Fruit fly (Drosophila melanogaster) Kc167 (cell line): ENCODE results near the gene ND-51.

ENCODE experiments used
- Myc ChIP-seq: fragments of >200 bp; optimal IDR thresholded peaks from 2 replicates; lab custom pipeline; 2017; ENCODE audit warnings: missing external identifiers
- Sin3A ChIP-seq: fragments of >200 bp; optimal IDR thresholded peaks from 2 replicates; lab custom pipeline; 2018; ENCODE audit warnings: missing external identifiers
- h ChIP-seq: fragments of >200 bp; optimal IDR thresholded peaks from 3 replicates; lab custom pipeline; 2018; ENCODE audit warnings: missing external identifiers
- insv ChIP-seq: fragments of >200 bp; optimal IDR thresholded peaks from 3 replicates; lab custom pipeline; 2018; ENCODE audit warnings: missing external identifiers
- psq ChIP-seq: fragments of >200 bp; optimal IDR thresholded peaks from 2 replicates; lab custom pipeline; 2017; ENCODE audit warnings: missing external identifiers
- ttk ChIP-seq: sonication (Bioruptor generic); optimal IDR thresholded peaks from 2 replicates; lab custom pipeline; 2017; ENCODE audit warnings: missing external identifiers

DNA sequence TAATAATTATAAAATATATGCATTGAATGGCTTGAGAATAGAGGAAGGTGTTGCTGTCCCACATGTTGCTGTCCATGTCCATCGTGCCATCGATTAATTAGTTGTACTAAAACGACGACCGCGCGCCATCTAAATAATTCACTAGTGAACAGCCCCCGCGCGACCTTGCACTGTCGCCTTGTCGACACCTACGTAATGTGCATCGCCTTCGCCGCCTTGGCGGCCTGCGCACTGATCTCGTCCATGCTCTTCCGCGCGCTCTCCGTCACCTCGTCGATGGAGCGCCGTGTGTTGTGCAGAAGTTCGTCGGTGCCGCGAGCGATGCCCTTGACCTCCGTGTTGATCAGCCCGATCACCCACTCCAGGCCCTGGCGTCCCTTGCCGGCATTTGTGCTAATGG, 15.7 kb downstream of the ND-51 start:
- no peak for TF ChIP-seq psq
- TF ChIP-seq Myc = no peak
- no peak for TF ChIP-seq ttk (lab: Kevin White, UChicago)
- TF ChIP-seq h (lab: Kevin White, UChicago) = no peak
- TF ChIP-seq insv (lab: Kevin White, UChicago) = no peak
- TF ChIP-seq Sin3A (lab: Kevin White, UChicago) = no peak
